Fruit fly (Drosophila melanogaster): Measurements from ENCODE around the gene Obp73a.

DNA sequence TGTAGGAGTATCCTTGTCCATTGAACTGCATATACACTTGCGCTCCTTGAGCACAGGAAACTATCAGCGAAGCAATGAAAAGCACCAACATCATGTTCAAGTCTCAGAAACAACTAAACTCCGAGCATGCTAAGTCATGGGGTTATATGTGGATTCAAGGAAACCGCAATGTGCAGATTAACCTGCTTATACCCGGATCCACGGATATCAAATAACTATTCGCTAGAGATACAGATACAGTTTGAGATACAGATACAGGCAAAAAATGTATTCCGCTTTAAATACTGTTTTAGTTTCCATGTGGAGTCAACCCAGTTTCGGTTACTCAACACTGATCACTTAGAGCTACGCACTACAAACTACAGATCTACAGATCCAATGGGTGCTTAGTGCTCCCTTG is 5.3 kb upstream of the Obp73a start, which contains the start of gene CG13022:
- no peak for TF ChIP-seq Sin3A (optimal IDR thresholded peaks at IDR 0.05)
- TF ChIP-seq insv (optimal IDR thresholded peaks at IDR 0.05): no peak
- TF ChIP-seq psq (optimal IDR thresholded peaks at IDR 0.05): no peak
- TF ChIP-seq ttk (optimal IDR thresholded peaks at IDR 0.05): no peak
- no peak for TF ChIP-seq h (optimal IDR thresholded peaks at IDR 0.05)
- no peak for TF ChIP-seq Myc (optimal IDR thresholded peaks at IDR 0.05)

Data from Kc167 (cell line).